Worm (Caenorhabditis elegans) whole organism, L3 larva: ENCODE results near the gene tofu-1.

ENCODE experiments used
- daf-12 ChIP-seq: fragments of 150-350 bp; optimal IDR thresholded peaks from 2 replicates; lab custom pipeline; 2014; ENCODE audit warnings: missing biosample characterization, missing genetic modification reagents, missing genetic modification characterization
- nhr-12 ChIP-seq: fragments of 150-350 bp; optimal IDR thresholded peaks from 2 replicates; lab custom pipeline; 2014; ENCODE audit warnings: missing biosample characterization, missing genetic modification characterization
- nhr-237 ChIP-seq: fragments of 150-350 bp; optimal IDR thresholded peaks from 2 replicates; lab custom pipeline; 2014; ENCODE audit warnings: missing biosample characterization, missing genetic modification characterization
- nhr-28 ChIP-seq: fragments of 150-350 bp; optimal IDR thresholded peaks from 2 replicates; lab custom pipeline; 2014; ENCODE audit warnings: missing biosample characterization, missing genetic modification characterization
- nhr-76 ChIP-seq: fragments of 150-350 bp; sonication (generic microtip); optimal IDR thresholded peaks from 5 replicates; lab custom pipeline; 2014; ENCODE audit warnings: missing biosample characterization, missing genetic modification characterization
- pha-4 ChIP-seq: fragments of 150-350 bp; optimal IDR thresholded peaks from 2 replicates; lab custom pipeline; 2014; ENCODE audit warnings: missing biosample characterization, missing genetic modification reagents, missing genetic modification characterization
- zag-1 ChIP-seq: fragments of 150-350 bp; optimal IDR thresholded peaks from 2 replicates; lab custom pipeline; 2014; ENCODE audit warnings: missing biosample characterization, missing genetic modification characterization
- ztf-11 ChIP-seq: fragments of 150-350 bp; optimal IDR thresholded peaks from 2 replicates; lab custom pipeline; 2014; ENCODE audit warnings: missing biosample characterization, missing genetic modification characterization

DNA sequence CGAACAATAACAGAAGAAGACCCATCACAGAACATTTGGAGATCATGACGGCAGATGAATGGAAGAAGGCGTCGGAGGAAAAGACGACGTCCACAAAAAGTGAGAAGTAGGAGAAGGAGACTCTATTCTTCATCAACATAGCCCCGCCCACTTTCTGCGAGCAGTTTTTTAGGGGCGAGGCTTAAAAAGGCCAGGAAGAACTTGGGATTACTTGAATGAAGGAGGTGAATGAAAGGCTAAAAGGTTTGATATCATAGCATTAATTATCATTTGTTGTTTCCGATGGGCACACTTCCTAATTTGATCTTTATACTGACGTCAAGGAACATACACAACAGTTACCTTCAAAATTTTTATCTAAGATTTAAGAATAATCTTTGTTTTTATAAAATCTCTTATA, 32.1 kb upstream of the tofu-1 start, which contains the start of gene nlp-58:
- TF ChIP-seq pha-4 (tag; lab: Kevin White, UChicago) (no peak), ztf-11 (tag; lab: Kevin White, UChicago) (no peak), nhr-237 (tag; lab: Kevin White, UChicago) (no peak), nhr-12 (tag; lab: Kevin White, UChicago) (no peak), nhr-76 (tag; lab: Kevin White, UChicago) (no peak), daf-12 (tag; lab: Kevin White, UChicago) (no peak), zag-1 (tag; lab: Kevin White, UChicago) (no peak), nhr-28 (tag; lab: Kevin White, UChicago) (no peak)
